Worm (Caenorhabditis elegans) whole organism, late embryonic: ENCODE results near the gene ssp-36.
A peak's percentile ranks its signal among the peaks of the same experiment; 100 is the strongest.

Experiments used
- C08G9.2 ChIP-seq: sonication (generic microtip); optimal IDR thresholded peaks from 2 replicates; lab custom pipeline; 2016; ENCODE audit warnings: mild to moderate bottlenecking, missing genetic modification characterization, moderate library complexity, missing compliant biosample characterization
- C38D4.7 ChIP-seq: fragments of 200-800 bp; sonication (Bioruptor generic); optimal IDR thresholded peaks from 2 replicates; lab custom pipeline; 2018; ENCODE audit warnings: mild to moderate bottlenecking, missing genetic modification characterization, moderate library complexity, missing compliant biosample characterization
- F13H6.1 ChIP-seq: sonication (generic microtip); optimal IDR thresholded peaks from 2 replicates; lab custom pipeline; 2016; ENCODE audit warnings: missing genetic modification characterization, missing compliant biosample characterization
- K02D7.2 ChIP-seq: sonication (generic microtip); optimal IDR thresholded peaks from 2 replicates; lab custom pipeline; 2017; ENCODE audit warnings: mild to moderate bottlenecking, missing genetic modification characterization, missing compliant biosample characterization
- ahr-1 ChIP-seq: sonication (generic microtip); optimal IDR thresholded peaks from 2 replicates; lab custom pipeline; 2016; ENCODE audit warnings: missing genetic modification characterization, missing compliant biosample characterization
- ama-1 ChIP-seq: fragments of 150-350 bp; optimal IDR thresholded peaks from 2 replicates; lab custom pipeline; 2014
- ceh-18 ChIP-seq: sonication (generic microtip); optimal IDR thresholded peaks from 2 replicates; lab custom pipeline; 2016; ENCODE audit warnings: missing genetic modification characterization, missing compliant biosample characterization
- ceh-19 ChIP-seq: fragments of 200-800 bp; sonication (Bioruptor generic); optimal IDR thresholded peaks from 2 replicates; lab custom pipeline; 2018; ENCODE audit warnings: mild to moderate bottlenecking, missing genetic modification characterization, missing compliant biosample characterization
- ceh-2 ChIP-seq: sonication (generic microtip); optimal IDR thresholded peaks from 2 replicates; lab custom pipeline; 2016; ENCODE audit warnings: missing genotype, missing genetic modification characterization, missing compliant biosample characterization
- ceh-30 ChIP-seq: fragments of 150-350 bp; optimal IDR thresholded peaks from 2 replicates; lab custom pipeline; 2014; ENCODE audit warnings: missing biosample characterization, missing genetic modification characterization
- ceh-45 ChIP-seq: fragments of 200-800 bp; sonication (Bioruptor generic); IDR thresholded peaks from 2 replicates; pipeline ENCODE4 v1.3.6; 2022; ENCODE audit warnings: missing genetic modification reagents, missing genetic modification characterization, missing compliant biosample characterization
- ceh-48 ChIP-seq: sonication (generic microtip); optimal IDR thresholded peaks from 2 replicates; lab custom pipeline; 2016; ENCODE audit warnings: missing genetic modification characterization, inconsistent platforms, missing compliant biosample characterization
- che-1 ChIP-seq: sonication (generic microtip); optimal IDR thresholded peaks from 2 replicates; lab custom pipeline; 2016; ENCODE audit warnings: mild to moderate bottlenecking, missing genetic modification characterization, missing compliant biosample characterization
- dmd-4 ChIP-seq: sonication (generic microtip); optimal IDR thresholded peaks from 2 replicates; lab custom pipeline; 2016; ENCODE audit warnings: borderline replicate concordance, missing genetic modification characterization, missing compliant biosample characterization
- elt-2 ChIP-seq: sonication (generic microtip); optimal IDR thresholded peaks from 2 replicates; lab custom pipeline; 2016; ENCODE audit warnings: missing genetic modification reagents, missing genetic modification characterization, missing compliant biosample characterization
- elt-4 ChIP-seq: sonication (generic microtip); optimal IDR thresholded peaks from 2 replicates; lab custom pipeline; 2016; ENCODE audit warnings: missing genetic modification characterization, missing compliant biosample characterization
- eyg-1 ChIP-seq: sonication (generic microtip); optimal IDR thresholded peaks from 2 replicates; lab custom pipeline; 2016; ENCODE audit warnings: missing genotype, missing genetic modification characterization, missing compliant biosample characterization
- fkh-10 ChIP-seq: fragments of 150-350 bp; optimal IDR thresholded peaks from 2 replicates; lab custom pipeline; 2014; ENCODE audit warnings: missing biosample characterization, missing genetic modification reagents, missing genetic modification characterization
- gmeb-2 ChIP-seq: sonication (generic microtip); optimal IDR thresholded peaks from 2 replicates; lab custom pipeline; 2016; ENCODE audit warnings: missing genetic modification characterization, inconsistent platforms, missing compliant biosample characterization
- hlh-15 ChIP-seq: sonication (generic microtip); optimal IDR thresholded peaks from 2 replicates; lab custom pipeline; 2016; ENCODE audit warnings: missing genetic modification characterization, missing compliant biosample characterization
- hlh-6 ChIP-seq: sonication (generic microtip); optimal IDR thresholded peaks from 2 replicates; lab custom pipeline; 2016; ENCODE audit warnings: missing genotype, missing genetic modification characterization, missing compliant biosample characterization
- lim-6 ChIP-seq: sonication (generic microtip); optimal IDR thresholded peaks from 2 replicates; lab custom pipeline; 2016; ENCODE audit warnings: missing genetic modification characterization, missing compliant biosample characterization
- mec-3 ChIP-seq: sonication (generic microtip); optimal IDR thresholded peaks from 2 replicates; lab custom pipeline; 2016; ENCODE audit warnings: borderline replicate concordance, missing genetic modification characterization, missing compliant biosample characterization
- nhr-232 ChIP-seq: sonication (generic microtip); optimal IDR thresholded peaks from 2 replicates; lab custom pipeline; 2016; ENCODE audit warnings: missing genetic modification characterization, missing compliant biosample characterization
- odd-2 ChIP-seq: sonication (generic microtip); optimal IDR thresholded peaks from 2 replicates; lab custom pipeline; 2017; ENCODE audit warnings: antibody characterized with exemption, mild to moderate bottlenecking, missing genetic modification characterization, missing compliant biosample characterization
- pros-1 ChIP-seq: fragments of 150-350 bp; optimal IDR thresholded peaks from 2 replicates; lab custom pipeline; 2014; ENCODE audit warnings: missing biosample characterization, missing genetic modification reagents, missing genetic modification characterization
- rnt-1 ChIP-seq: sonication (generic microtip); optimal IDR thresholded peaks from 2 replicates; lab custom pipeline; 2016; ENCODE audit warnings: missing genetic modification characterization, missing compliant biosample characterization
- sox-2 ChIP-seq: fragments of 200-800 bp; sonication (Bioruptor generic); IDR thresholded peaks from 2 replicates; pipeline ENCODE4 v1.3.6; 2022; ENCODE audit warnings: missing genetic modification reagents, missing genetic modification characterization, missing compliant biosample characterization
- sox-4 ChIP-seq: sonication (generic microtip); optimal IDR thresholded peaks from 2 replicates; lab custom pipeline; 2017; ENCODE audit warnings: mild to moderate bottlenecking, missing genetic modification characterization, inconsistent platforms, missing compliant biosample characterization
- tbx-7 ChIP-seq: sonication (generic microtip); optimal IDR thresholded peaks from 2 replicates; lab custom pipeline; 2016; ENCODE audit warnings: missing genotype, missing genetic modification characterization, missing compliant biosample characterization
- unc-3 ChIP-seq, 2 experiments: fragments of 200-800 bp in 1 of 2; sonication (Bioruptor generic) in 1 of 2; sonication (generic microtip) in 1 of 2; conservative IDR thresholded peaks in 1 of 2; optimal IDR thresholded peaks in 1 of 2; 2 replicates each; pipeline versions ENCODE4 v1.3.6 to Lab custom; 2016 to 2022; ENCODE audit warnings: missing compliant biosample characterization in 2 of 2, missing genetic modification characterization in 2 of 2, missing genetic modification reagents in 1 of 2
- unc-42 ChIP-seq: sonication (generic microtip); optimal IDR thresholded peaks from 2 replicates; lab custom pipeline; 2016; ENCODE audit warnings: missing genotype, missing genetic modification characterization, missing compliant biosample characterization
- unc-55 ChIP-seq: sonication (generic microtip); optimal IDR thresholded peaks from 2 replicates; lab custom pipeline; 2017; ENCODE audit warnings: missing biosample characterization, missing genetic modification reagents, missing genetic modification characterization
- zip-5 ChIP-seq: sonication (generic microtip); optimal IDR thresholded peaks from 2 replicates; lab custom pipeline; 2016; ENCODE audit warnings: missing genetic modification characterization, missing compliant biosample characterization

The ssp-36 gene

ce11 chrIV:9766250-9766649, at the start of gene ssp-36:
ssp-36 (minus strand) TSS chrIV:9766350.
- no peak for TF ChIP-seq elt-2 (tag; lab: Kevin White, UChicago)
- TF ChIP-seq hlh-6 (tag; lab: Kevin White, UChicago): no peak
- TF ChIP-seq zip-5 (tag; lab: Kevin White, UChicago): no peak
- no peak for TF ChIP-seq elt-4
- no peak for TF ChIP-seq ceh-19 (GFP tag; lab: Kevin White, UChicago)
- no peak for TF ChIP-seq F13H6.1

- no peak for TF ChIP-seq che-1
- no peak for TF ChIP-seq mec-3 (tag; lab: Kevin White, UChicago)
Observed at ce11 chrIV:9815432-9815831, 49.3 kb upstream of the ssp-36 start, which contains the start of gene egl-20. egl-20 (minus strand) TSS chrIV:9815532.

ce11 chrIV:9811487-9811886, 45.3 kb upstream of the ssp-36 start:
- TF ChIP-seq unc-55 (GFP tag; lab: Kevin White, UChicago) (no peak), sox-2 (no peak), sox-4 (tag; lab: Kevin White, UChicago) (no peak), ama-1 (lab: Kevin White, UChicago) (no peak), hlh-15 (tag; lab: Kevin White, UChicago) (no peak), ceh-48 (tag; lab: Kevin White, UChicago) (no peak), ceh-2 (tag; lab: Kevin White, UChicago) (no peak), hlh-6 (tag; lab: Kevin White, UChicago) (no peak), ceh-30 (tag; lab: Kevin White, UChicago) (no peak), elt-4 (no peak)

ce11 chrIV:9810633-9811032, 44.5 kb upstream of the ssp-36 start, which contains the start of gene dct-15:
dct-15 (minus strand) TSS chrIV:9810733.
- TF ChIP-seq ceh-19 (GFP tag; lab: Kevin White, UChicago) (no peak), ceh-48 (tag; lab: Kevin White, UChicago) (no peak), C38D4.7 (GFP tag; lab: Kevin White, UChicago) (no peak), gmeb-2 (tag; lab: Kevin White, UChicago) (no peak), odd-2 (tag; lab: Kevin White, UChicago) (no peak), ama-1 (lab: Kevin White, UChicago) (no peak), ceh-18 (tag; lab: Kevin White, UChicago) (no peak), nhr-232 (tag; lab: Kevin White, UChicago) (no peak), rnt-1 (tag; lab: Kevin White, UChicago) (no peak), pros-1 (tag; lab: Kevin White, UChicago) (no peak), dmd-4 (no peak), K02D7.2 (tag; lab: Kevin White, UChicago) (no peak), hlh-6 (tag; lab: Kevin White, UChicago) (no peak), C08G9.2 (no peak), ahr-1 (tag; lab: Kevin White, UChicago) (no peak), tbx-7 (tag; lab: Kevin White, UChicago) (no peak), eyg-1 (no peak), lim-6 (tag; lab: Kevin White, UChicago) (no peak)

- TF ChIP-seq F13H6.1: no peak
- peak; percentile 6 for TF ChIP-seq unc-42 (tag; lab: Kevin White, UChicago)
- no peak for TF ChIP-seq lim-6 (tag; lab: Kevin White, UChicago)
- no peak for TF ChIP-seq zip-5 (tag; lab: Kevin White, UChicago)
- TF ChIP-seq unc-3 (GFP tag; conservative IDR thresholded peaks at IDR 0.05; lab: Robert Waterston, UW): no peak
- no peak for TF ChIP-seq unc-3 (tag; optimal IDR thresholded peaks at IDR 0.05; lab: Kevin White, UChicago)
- TF ChIP-seq fkh-10 (GFP tag; lab: Kevin White, UChicago): no peak
- no peak for TF ChIP-seq ceh-45 (GFP tag; lab: Robert Waterston, UW)
- TF ChIP-seq, all 69 proteins: peak for 1
Observed at ce11 chrIV:9803544-9803943, 37.4 kb upstream of the ssp-36 start.
